Worm (Caenorhabditis elegans): ENCODE results near the gene R08C7.11.

The R08C7.11 gene

ce11 chrIV:4482531-4482930 is 27.8 kb upstream of the R08C7.11 start, which contains the start of gene M01H9.4:
Gene M01H9.4 (minus strand): TSS chrIV:4482909.
- TF ChIP-seq snpc-4 (tag; optimal IDR thresholded peaks at IDR 0.05), result no peak
- peak; percentile 82 for TF ChIP-seq pqm-1 (tag; optimal IDR thresholded peaks at IDR 0.05)
- no peak for TF ChIP-seq skn-1 (tag; optimal IDR thresholded peaks at IDR 0.05)
- TF ChIP-seq eor-1 (tag; optimal IDR thresholded peaks at IDR 0.05), result no peak
- no peak for TF ChIP-seq nhr-12 (tag; optimal IDR thresholded peaks at IDR 0.05)
- no peak for TF ChIP-seq sea-2 (GFP tag; optimal IDR thresholded peaks at IDR 0.05)
- TF ChIP-seq egl-5 (tag; optimal IDR thresholded peaks at IDR 0.05), result no peak
- no peak for TF ChIP-seq ceh-16 (tag; optimal IDR thresholded peaks at IDR 0.05)
- peak; percentile 70 for TF ChIP-seq jun-1 (tag; optimal IDR thresholded peaks at IDR 0.05)
- TF ChIP-seq unc-62 (GFP tag; optimal IDR thresholded peaks at IDR 0.05), result no peak
- no peak for TF ChIP-seq lin-15B (tag; optimal IDR thresholded peaks at IDR 0.05)
- TF ChIP-seq nhr-67 (tag; optimal IDR thresholded peaks at IDR 0.05), result no peak
- TF ChIP-seq nhr-237 (tag; optimal IDR thresholded peaks at IDR 0.05), result no peak
- TF ChIP-seq nhr-11 (tag; optimal IDR thresholded peaks at IDR 0.05), result no peak
- TF ChIP-seq mml-1 (tag; optimal IDR thresholded peaks at IDR 0.05), result no peak
- TF ChIP-seq lin-39 (tag; optimal IDR thresholded peaks at IDR 0.05), result no peak
- TF ChIP-seq ama-1 (optimal IDR thresholded peaks at IDR 0.05), result no peak
- no peak for TF ChIP-seq R02D3.7 (tag; optimal IDR thresholded peaks at IDR 0.05)
- no peak for TF ChIP-seq nhr-43 (tag; optimal IDR thresholded peaks at IDR 0.05; ENCODE audit: poor library complexity, severe bottlenecking)
- no peak for TF ChIP-seq ztf-4 (tag; optimal IDR thresholded peaks at IDR 0.05)
- TF ChIP-seq nhr-77 (tag; optimal IDR thresholded peaks at IDR 0.05), result no peak
- TF ChIP-seq ceh-82 (tag; optimal IDR thresholded peaks at IDR 0.05), result no peak
- no peak for TF ChIP-seq nfya-1 (tag; optimal IDR thresholded peaks at IDR 0.05; ENCODE audit: insufficient read depth)
- no peak for TF ChIP-seq mdl-1 (tag; optimal IDR thresholded peaks at IDR 0.05)
- no peak for TF ChIP-seq nhr-76 (tag; optimal IDR thresholded peaks at IDR 0.05)
- no peak for TF ChIP-seq nhr-28 (tag; optimal IDR thresholded peaks at IDR 0.05)
- TF ChIP-seq nhr-25 (tag; optimal IDR thresholded peaks at IDR 0.05), result no peak
- TF ChIP-seq elt-2 (tag; optimal IDR thresholded peaks at IDR 0.05), result peak; percentile 97
- no peak for TF ChIP-seq ztf-11 (tag; optimal IDR thresholded peaks at IDR 0.05)
- TF ChIP-seq fos-1 (tag; optimal IDR thresholded peaks at IDR 0.05), result no peak
- no peak for TF ChIP-seq ZK546.5 (tag; optimal IDR thresholded peaks at IDR 0.05)
- TF ChIP-seq fkh-2 (tag; optimal IDR thresholded peaks at IDR 0.05), result no peak
- no peak for TF ChIP-seq daf-12 (tag; optimal IDR thresholded peaks at IDR 0.05)
- TF ChIP-seq zag-1 (tag; optimal IDR thresholded peaks at IDR 0.05), result no peak
- no peak for TF ChIP-seq elt-3 (tag; optimal IDR thresholded peaks at IDR 0.05)
- peak; percentile 55 for TF ChIP-seq pha-4 (tag; optimal IDR thresholded peaks at IDR 0.05)
- TF ChIP-seq ceh-9 (tag; optimal IDR thresholded peaks at IDR 0.05), result no peak
- TF ChIP-seq unc-39 (tag; optimal IDR thresholded peaks at IDR 0.05), result no peak
- TF ChIP-seq egl-27 (tag; optimal IDR thresholded peaks at IDR 0.05), result no peak
- TF ChIP-seq aly-2 (tag; optimal IDR thresholded peaks at IDR 0.05), result no peak
- TF ChIP-seq elt-1 (tag; optimal IDR thresholded peaks at IDR 0.05), result no peak
- TF ChIP-seq hmg-11 (tag; optimal IDR thresholded peaks at IDR 0.05), result no peak
- TF ChIP-seq tbx-2 (tag; optimal IDR thresholded peaks at IDR 0.05), result no peak
- peak; percentile 60 for TF ChIP-seq ceh-28 (tag; optimal IDR thresholded peaks at IDR 0.05)

- peak; percentile 59 for TF ChIP-seq elt-2 (tag; optimal IDR thresholded peaks at IDR 0.05)
- no peak for TF ChIP-seq zag-1 (tag; optimal IDR thresholded peaks at IDR 0.05)
- TF ChIP-seq pqm-1 (tag; optimal IDR thresholded peaks at IDR 0.05), result peak; percentile 22
Observed at ce11 chrIV:4481298-4481697, 26.6 kb upstream of the R08C7.11 start.

ce11 chrIV:4480027-4480426 is 25.3 kb upstream of the R08C7.11 start, which contains the start of gene M01H9.10:
Gene M01H9.10 (minus strand): TSS chrIV:4480127.
- TF ChIP-seq aly-2 (tag; optimal IDR thresholded peaks at IDR 0.05), result no peak
- no peak for TF ChIP-seq pqm-1 (tag; optimal IDR thresholded peaks at IDR 0.05)
- TF ChIP-seq nhr-25 (tag; optimal IDR thresholded peaks at IDR 0.05), result no peak
- TF ChIP-seq eor-1 (tag; optimal IDR thresholded peaks at IDR 0.05), result no peak
- no peak for TF ChIP-seq sea-2 (GFP tag; optimal IDR thresholded peaks at IDR 0.05)
- TF ChIP-seq mdl-1 (tag; optimal IDR thresholded peaks at IDR 0.05), result no peak
- TF ChIP-seq zag-1 (tag; optimal IDR thresholded peaks at IDR 0.05), result no peak
- no peak for TF ChIP-seq nhr-28 (tag; optimal IDR thresholded peaks at IDR 0.05)
- no peak for TF ChIP-seq elt-2 (tag; optimal IDR thresholded peaks at IDR 0.05)
- no peak for TF ChIP-seq egl-5 (tag; optimal IDR thresholded peaks at IDR 0.05)
- no peak for TF ChIP-seq egl-27 (tag; optimal IDR thresholded peaks at IDR 0.05)
- no peak for TF ChIP-seq fkh-2 (tag; optimal IDR thresholded peaks at IDR 0.05)
- no peak for TF ChIP-seq nhr-77 (tag; optimal IDR thresholded peaks at IDR 0.05)
- TF ChIP-seq elt-3 (tag; optimal IDR thresholded peaks at IDR 0.05), result no peak
- TF ChIP-seq R02D3.7 (tag; optimal IDR thresholded peaks at IDR 0.05), result no peak
- TF ChIP-seq lsy-12 (tag; optimal IDR thresholded peaks at IDR 0.05), result no peak
- TF ChIP-seq lin-15B (tag; optimal IDR thresholded peaks at IDR 0.05), result no peak
- no peak for TF ChIP-seq fos-1 (tag; optimal IDR thresholded peaks at IDR 0.05)
